Worm (Caenorhabditis elegans): ENCODE measurements around the gene picc-1.

DNA sequence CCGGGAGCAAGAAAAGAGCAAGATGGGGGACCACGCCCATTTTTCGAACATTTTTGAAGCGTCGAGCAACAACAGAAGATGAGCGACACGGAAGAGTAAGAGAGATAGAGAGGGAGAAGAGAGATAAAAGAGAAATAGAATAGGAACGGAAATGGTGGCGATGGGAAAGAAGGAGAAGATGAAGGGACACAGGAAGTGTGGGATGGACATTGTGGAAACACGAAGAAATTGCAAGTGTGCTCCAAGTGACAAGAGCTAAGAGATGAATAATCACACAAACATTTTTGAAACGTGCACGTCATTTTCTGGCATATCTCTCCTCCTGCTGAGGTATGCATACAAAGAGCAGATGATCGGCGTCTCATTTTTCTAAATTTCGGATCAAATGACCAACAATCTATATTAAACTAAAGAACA lies 11.8 kb downstream of the picc-1 start:
- TF ChIP-seq flt-1 (GFP tag; IDR thresholded peaks at IDR 0.05) (no peak), hmg-4 (GFP tag; optimal IDR thresholded peaks at IDR 0.05) (no peak), hmbx-1 (tag; optimal IDR thresholded peaks at IDR 0.05) (no peak), tbx-37 (GFP tag; conservative IDR thresholded peaks at IDR 0.05) (no peak), tra-4 (tag; optimal IDR thresholded peaks at IDR 0.05) (no peak), ets-7 (tag; optimal IDR thresholded peaks at IDR 0.05) (no peak), ama-1 (optimal IDR thresholded peaks at IDR 0.05) (no peak)

All from whole organism, early embryonic.